Fruit fly (Drosophila melanogaster): ENCODE measurements around the gene loco.
A peak's percentile ranks its signal among the peaks of the same experiment; 100 is the strongest.

The loco gene

DNA sequence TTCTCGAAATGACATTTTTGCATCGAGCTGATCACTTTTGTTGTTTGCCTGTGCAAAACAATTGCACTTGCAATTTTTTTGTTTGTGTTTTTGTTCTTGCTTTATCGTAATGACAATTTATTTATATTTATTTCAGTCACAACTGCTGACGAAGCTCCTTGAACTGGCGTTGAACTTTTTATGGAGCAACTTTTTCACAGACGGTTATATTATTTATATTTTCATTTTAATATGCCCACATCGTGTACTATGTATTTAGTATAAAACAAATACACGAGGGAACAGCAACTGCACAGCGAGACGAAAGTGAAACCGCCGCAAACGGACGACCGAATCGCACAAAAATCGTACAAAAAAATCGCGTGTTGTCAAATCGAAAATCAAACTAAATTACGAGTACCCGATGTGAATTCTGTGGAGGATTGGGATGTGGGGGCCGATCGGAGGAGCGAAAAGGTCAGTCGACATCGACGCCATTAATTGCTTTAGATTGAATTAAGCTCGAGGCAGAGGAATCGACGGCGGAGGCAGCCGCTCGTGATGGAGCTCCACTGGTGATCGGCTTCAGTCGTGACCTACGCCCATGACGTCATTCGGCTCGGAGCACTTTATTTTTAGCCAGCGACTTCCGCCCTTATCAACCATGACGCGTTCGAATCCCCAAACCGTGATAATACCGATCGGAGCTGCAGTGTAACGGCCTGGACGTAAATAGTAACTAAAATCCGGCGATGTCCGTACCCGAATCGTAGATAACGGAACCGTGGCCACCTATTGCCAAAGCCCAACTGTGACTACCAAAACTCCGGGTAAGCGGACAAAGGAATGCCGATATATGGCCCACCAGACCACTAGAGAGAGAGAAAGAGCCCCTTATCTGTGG lies 3.3 kb downstream of the loco start (continued):
- TF ChIP-seq CG17568 (GFP tag; optimal IDR thresholded peaks at IDR 0.05) (no peak), az2 (GFP tag; optimal IDR thresholded peaks at IDR 0.05) (no peak), CG6765 (GFP tag; optimal IDR thresholded peaks at IDR 0.05) (peak; percentile 45), lab (GFP tag; optimal IDR thresholded peaks at IDR 0.05) (peak; percentile 62), CG18764 (GFP tag; optimal IDR thresholded peaks at IDR 0.05) (no peak), onecut (GFP tag; IDR thresholded peaks at IDR 0.05) (no peak), psq (GFP tag; optimal IDR thresholded peaks at IDR 0.05) (no peak), HHEX (GFP tag; optimal IDR thresholded peaks at IDR 0.05) (no peak), pita (GFP tag; optimal IDR thresholded peaks at IDR 0.05) (no peak), CG12769 (tag; optimal IDR thresholded peaks at IDR 0.05) (peak; percentile 65), ara (GFP tag; IDR thresholded peaks at IDR 0.05) (no peak), CG34422 (GFP tag; IDR thresholded peaks at IDR 0.05) (no peak), Med (GFP tag) (peak; percentile 25), Sin3A (optimal IDR thresholded peaks at IDR 0.05) (no peak), Hr78 (GFP tag; optimal IDR thresholded peaks at IDR 0.05) (peak in 1 of 2 experiments; percentile 48), CG10543 (GFP tag; optimal IDR thresholded peaks at IDR 0.05) (peak; percentile 47), shn (GFP tag; optimal IDR thresholded peaks at IDR 0.05) (no peak), Oaz (GFP tag; IDR thresholded peaks at IDR 0.05) (no peak), ranshi (GFP tag; IDR thresholded peaks at IDR 0.05) (no peak), CG1832 (GFP tag; optimal IDR thresholded peaks at IDR 0.05) (no peak), Dfd (GFP tag; optimal IDR thresholded peaks at IDR 0.05) (no peak), Stat92E (GFP tag; optimal IDR thresholded peaks at IDR 0.05) (no peak), zfh2 (GFP tag; optimal IDR thresholded peaks at IDR 0.05) (no peak), fd102C (GFP tag; optimal IDR thresholded peaks at IDR 0.05) (no peak), cg (GFP tag; optimal IDR thresholded peaks at IDR 0.05) (no peak), MBD-R2 (GFP tag; IDR thresholded peaks at IDR 0.05) (no peak), pho (GFP tag; optimal IDR thresholded peaks at IDR 0.05) (no peak), ewg (GFP tag; optimal IDR thresholded peaks at IDR 0.05) (no peak), Poxn (GFP tag; IDR thresholded peaks at IDR 0.05) (no peak), dysf (GFP tag; IDR thresholded peaks at IDR 0.05) (no peak), CG6683 (GFP tag; optimal IDR thresholded peaks at IDR 0.05) (no peak), CG34376 (GFP tag; optimal IDR thresholded peaks at IDR 0.05) (peak; percentile 77), CG7963 (GFP tag; IDR thresholded peaks at IDR 0.05; ENCODE audit: partially characterized antibody) (no peak), CG7839 (tag; optimal IDR thresholded peaks at IDR 0.05) (no peak), Bgb (GFP tag; IDR thresholded peaks at IDR 0.05; ENCODE audit: partially characterized antibody) (no peak), B-H2 (GFP tag; optimal IDR thresholded peaks at IDR 0.05) (no peak), CG2129 (GFP tag; IDR thresholded peaks at IDR 0.05; ENCODE audit: partially characterized antibody) (no peak), CG17829 (tag; optimal IDR thresholded peaks at IDR 0.05) (no peak), Ptx1 (GFP tag; IDR thresholded peaks at IDR 0.05) (no peak), vnd (GFP tag; IDR thresholded peaks at IDR 0.05; ENCODE audit: partially characterized antibody) (no peak; the same call in 2 of the 3 replicates), CG9215 (GFP tag; IDR thresholded peaks at IDR 0.05) (no peak), Hr51 (GFP tag; optimal IDR thresholded peaks at IDR 0.05) (no peak), da (GFP tag; optimal IDR thresholded peaks at IDR 0.05) (no peak), unc-4 (GFP tag; IDR thresholded peaks at IDR 0.05; ENCODE audit: partially characterized antibody) (no peak), Usf (GFP tag; optimal IDR thresholded peaks at IDR 0.05) (no peak), gsb-n (tag; optimal IDR thresholded peaks at IDR 0.05) (no peak), HLHmδ (GFP tag; optimal IDR thresholded peaks at IDR 0.05) (no peak), hth (optimal IDR thresholded peaks at IDR 0.05) (no peak), HmgD (GFP tag; optimal IDR thresholded peaks at IDR 0.05) (no peak)
